Worm (Caenorhabditis elegans) whole organism, L3 larva: ENCODE measurements around the gene fbxc-12.

Source experiments
- aly-2 ChIP-seq: fragments of 150-350 bp; optimal IDR thresholded peaks from 2 replicates; lab custom pipeline; 2014; ENCODE audit warnings: missing biosample characterization, missing genetic modification characterization
- hmg-11 ChIP-seq: sonication (generic microtip); optimal IDR thresholded peaks from 2 replicates; lab custom pipeline; 2016; ENCODE audit warnings: missing genetic modification characterization, missing compliant biosample characterization
- nfya-1 ChIP-seq: sonication (generic microtip); optimal IDR thresholded peaks from 2 replicates; lab custom pipeline; 2017; ENCODE audit warnings: missing genetic modification characterization, mild to moderate bottlenecking, missing compliant biosample characterization, antibody characterized with exemption, moderate library complexity; ENCODE audit not compliant: insufficient read depth
- unc-62 ChIP-seq: fragments of 150-350 bp; sonication (generic microtip); optimal IDR thresholded peaks from 4 replicates; lab custom pipeline; 2014; ENCODE audit warnings: missing biosample characterization, missing genetic modification reagents, missing genetic modification characterization

ce11 chrIV:953136-953535 lies 48.1 kb downstream of the fbxc-12 start:
- TF ChIP-seq unc-62 (GFP tag; lab: Kevin White, UChicago) (no peak), hmg-11 (tag; lab: Kevin White, UChicago) (no peak), aly-2 (tag; lab: Kevin White, UChicago) (no peak), nfya-1 (tag; lab: Kevin White, UChicago) (no peak)
